Fruit fly (Drosophila melanogaster) whole organism, embryonic: ENCODE results near the gene Sec24CD.

Source experiments
- Abd-B ChIP-seq: fragments of 200-800 bp; sonication (Bioruptor generic); optimal IDR thresholded peaks from 2 replicates; lab custom pipeline; 2018; ENCODE audit warnings: missing biosample characterization, mild to moderate bottlenecking, missing genetic modification characterization, moderate library complexity
- CG2116 ChIP-seq: fragments of 200-800 bp; sonication (Bioruptor generic); optimal IDR thresholded peaks from 3 replicates; lab custom pipeline; 2018; ENCODE audit warnings: missing biosample characterization, mild to moderate bottlenecking, missing genetic modification characterization
- CTCF ChIP-seq: fragments of 200-800 bp; sonication (Bioruptor generic); optimal IDR thresholded peaks from 2 replicates; lab custom pipeline; 2017; ENCODE audit warnings: missing biosample characterization, mild to moderate bottlenecking, missing genetic modification characterization, moderate library complexity
- Elba2 ChIP-seq: fragments of 200-800 bp; sonication (Bioruptor generic); optimal IDR thresholded peaks from 3 replicates; lab custom pipeline; 2016; ENCODE audit warnings: missing biosample characterization, missing genetic modification characterization
- HmgZ ChIP-seq: fragments of 200-800 bp; sonication (Bioruptor generic); optimal IDR thresholded peaks from 2 replicates; lab custom pipeline; 2018; ENCODE audit warnings: missing biosample characterization, mild to moderate bottlenecking, missing genetic modification characterization
- NfI ChIP-seq: fragments of 200-800 bp; sonication (Bioruptor generic); optimal IDR thresholded peaks from 3 replicates; lab custom pipeline; 2018; ENCODE audit warnings: missing biosample characterization, mild to moderate bottlenecking, missing genetic modification characterization, moderate library complexity
- stwl ChIP-seq: fragments of 200-800 bp; sonication (Bioruptor generic); optimal IDR thresholded peaks from 3 replicates; lab custom pipeline; 2018; ENCODE audit warnings: missing biosample characterization, mild to moderate bottlenecking, missing genetic modification characterization, moderate library complexity

dm6 chr2L:2228179-2228849 lies 8.3 kb downstream of the Sec24CD start:
- no peak for TF ChIP-seq CG2116 (GFP tag; lab: Kevin White, UChicago)
- TF ChIP-seq HmgZ = no peak
- TF ChIP-seq NfI = no peak
- TF ChIP-seq CTCF = no peak
- TF ChIP-seq Elba2 (GFP tag; lab: Kevin White, UChicago) = no peak
- no peak for TF ChIP-seq stwl (tag; lab: Kevin White, UChicago)
- TF ChIP-seq Abd-B = no peak
